Worm (Caenorhabditis elegans) whole organism, L1 larva: ENCODE measurements around the gene F12F6.7.
A peak's percentile ranks its signal among the peaks of the same experiment; 100 is the strongest.

ENCODE experiments used
- C04F5.9 ChIP-seq: sonication (generic microtip); optimal IDR thresholded peaks from 2 replicates; lab custom pipeline; 2016; ENCODE audit warnings: missing genetic modification characterization, missing compliant biosample characterization
- aha-1 ChIP-seq: fragments of 150-350 bp; optimal IDR thresholded peaks from 2 replicates; lab custom pipeline; 2014; ENCODE audit warnings: missing biosample characterization, missing genetic modification characterization
- aly-2 ChIP-seq: fragments of 150-350 bp; optimal IDR thresholded peaks from 2 replicates; lab custom pipeline; 2014; ENCODE audit warnings: missing biosample characterization, missing genetic modification characterization
- blmp-1 ChIP-seq: fragments of 150-350 bp; optimal IDR thresholded peaks from 2 replicates; lab custom pipeline; 2014; ENCODE audit warnings: missing biosample characterization, missing genetic modification characterization
- ceh-63 ChIP-seq: fragments of 200-800 bp; sonication (Bioruptor generic); optimal IDR thresholded peaks from 2 replicates; lab custom pipeline; 2018; ENCODE audit warnings: mild to moderate bottlenecking, missing genetic modification characterization, missing compliant biosample characterization
- ceh-90 ChIP-seq: sonication (generic microtip); optimal IDR thresholded peaks from 2 replicates; lab custom pipeline; 2016; ENCODE audit warnings: missing genetic modification characterization, missing compliant biosample characterization
- dpl-1 ChIP-seq, 3 experiments: fragments of 150-350 bp in 2 of 3; sonication (generic microtip) in 1 of 3; optimal IDR thresholded peaks; 2 replicates each; lab custom pipeline; 2014 to 2017; ENCODE audit warnings: missing biosample characterization in 3 of 3, missing genetic modification characterization in 3 of 3, missing genetic modification reagents in 3 of 3
- dsc-1 ChIP-seq: sonication (generic microtip); optimal IDR thresholded peaks from 2 replicates; lab custom pipeline; 2016; ENCODE audit warnings: mild to moderate bottlenecking, missing genetic modification characterization, missing compliant biosample characterization
- efl-1 ChIP-seq, 4 experiments: fragments of 150-350 bp; optimal IDR thresholded peaks in 3 of 4; peaks in 1 of 4; 1 replicate in 1 of 4; 2 replicates in 3 of 4; lab custom pipeline; 2014; ENCODE audit warnings: missing biosample characterization in 2 of 4, missing genetic modification characterization in 2 of 4, missing genetic modification reagents in 2 of 4
- efl-3 ChIP-seq: fragments of 200-800 bp; sonication (Bioruptor generic); optimal IDR thresholded peaks from 2 replicates; lab custom pipeline; 2018; ENCODE audit warnings: mild to moderate bottlenecking, missing genetic modification characterization, missing compliant biosample characterization
- egl-13 ChIP-seq: sonication (generic microtip); optimal IDR thresholded peaks from 2 replicates; lab custom pipeline; 2016; ENCODE audit warnings: missing genotype, missing genetic modification reagents, missing genetic modification characterization, missing compliant biosample characterization
- elt-2 ChIP-seq: sonication (generic microtip); optimal IDR thresholded peaks from 2 replicates; lab custom pipeline; 2016; ENCODE audit warnings: missing genetic modification characterization, mild to moderate bottlenecking, inconsistent platforms, missing compliant biosample characterization, missing genetic modification reagents
- elt-3 ChIP-seq, 6 experiments: fragments of 150-350 bp in 1 of 6; sonication (generic microtip); optimal IDR thresholded peaks; 2 replicates each; lab custom pipeline; 2017 to 2018; ENCODE audit warnings: missing biosample characterization in 6 of 6, missing genetic modification characterization in 6 of 6, inconsistent platforms in 1 of 6
- ets-5 ChIP-seq: fragments of 200-800 bp; sonication (Bioruptor generic); IDR thresholded peaks from 2 replicates; pipeline ENCODE4 v1.3.6; 2022; ENCODE audit warnings: missing genetic modification characterization, missing compliant biosample characterization
- fkh-4 ChIP-seq: sonication (generic microtip); optimal IDR thresholded peaks from 2 replicates; lab custom pipeline; 2016; ENCODE audit warnings: missing compliant biosample characterization, missing genetic modification characterization, borderline replicate concordance
- hlh-17 ChIP-seq: fragments of 200-800 bp; sonication (Bioruptor generic); optimal IDR thresholded peaks from 2 replicates; lab custom pipeline; 2018; ENCODE audit warnings: missing genetic modification characterization, mild to moderate bottlenecking, missing compliant biosample characterization, moderate library complexity, borderline replicate concordance
- hlh-4 ChIP-seq: sonication (generic microtip); optimal IDR thresholded peaks from 2 replicates; lab custom pipeline; 2016; ENCODE audit warnings: mild to moderate bottlenecking, missing genetic modification characterization, missing compliant biosample characterization
- irx-1 ChIP-seq: sonication (generic microtip); optimal IDR thresholded peaks from 2 replicates; lab custom pipeline; 2016; ENCODE audit warnings: missing genetic modification characterization, missing compliant biosample characterization
- isw-1 ChIP-seq: fragments of 200-800 bp; sonication (Bioruptor generic); IDR thresholded peaks from 2 replicates; pipeline ENCODE4 v1.3.6; 2022; ENCODE audit warnings: missing genetic modification characterization, missing compliant biosample characterization
- jun-1 ChIP-seq: fragments of 150-350 bp; optimal IDR thresholded peaks from 2 replicates; lab custom pipeline; 2014; ENCODE audit warnings: missing biosample characterization, missing genetic modification reagents, missing genetic modification characterization
- lin-14 ChIP-seq: fragments of 200-800 bp; sonication (Bioruptor generic); optimal IDR thresholded peaks from 2 replicates; lab custom pipeline; 2018; ENCODE audit warnings: mild to moderate bottlenecking, missing genetic modification characterization, moderate library complexity, missing compliant biosample characterization
- lir-3 ChIP-seq: sonication (generic microtip); optimal IDR thresholded peaks from 2 replicates; lab custom pipeline; 2016; ENCODE audit warnings: mild to moderate bottlenecking, missing genetic modification characterization, moderate library complexity, missing compliant biosample characterization; ENCODE audit not compliant: poor library complexity
- mdl-1 ChIP-seq, 2 experiments: fragments of 150-350 bp; optimal IDR thresholded peaks; 2 replicates each; lab custom pipeline; 2014 to 2017; ENCODE audit warnings: missing biosample characterization in 2 of 2, missing genetic modification characterization in 2 of 2, inconsistent platforms in 1 of 2
- nhr-11 ChIP-seq: fragments of 150-350 bp; optimal IDR thresholded peaks from 2 replicates; lab custom pipeline; 2014; ENCODE audit warnings: missing biosample characterization, missing genetic modification characterization
- nhr-12 ChIP-seq: sonication (generic microtip); optimal IDR thresholded peaks from 2 replicates; lab custom pipeline; 2017; ENCODE audit warnings: missing biosample characterization, missing genetic modification characterization
- nhr-19 ChIP-seq: fragments of 200-800 bp; sonication (Bioruptor generic); conservative IDR thresholded peaks from 2 replicates; pipeline ENCODE4 v1.3.6; 2022; ENCODE audit warnings: missing genetic modification characterization, missing compliant biosample characterization
- nhr-28 ChIP-seq: fragments of 150-350 bp; optimal IDR thresholded peaks from 2 replicates; lab custom pipeline; 2014; ENCODE audit warnings: missing biosample characterization, missing genetic modification characterization
- nhr-76 ChIP-seq: sonication (generic microtip); optimal IDR thresholded peaks from 2 replicates; lab custom pipeline; 2017; ENCODE audit warnings: missing biosample characterization, missing genetic modification characterization
- nhr-85 ChIP-seq: sonication (generic microtip); peaks from one replicate; lab custom pipeline; 2016; ENCODE audit warnings: missing genetic modification characterization, inconsistent platforms, missing compliant biosample characterization
- nhr-90 ChIP-seq: sonication (generic microtip); optimal IDR thresholded peaks from 2 replicates; lab custom pipeline; 2016; ENCODE audit warnings: mild to moderate bottlenecking, missing genetic modification characterization, missing compliant biosample characterization; ENCODE audit not compliant: poor library complexity
- pqm-1 ChIP-seq: sonication (generic microtip); optimal IDR thresholded peaks from 3 replicates; lab custom pipeline; 2017; ENCODE audit warnings: missing biosample characterization, missing genetic modification characterization
- skn-1 ChIP-seq: fragments of 150-350 bp; optimal IDR thresholded peaks from 2 replicates; lab custom pipeline; 2014; ENCODE audit warnings: missing biosample characterization, missing genetic modification characterization
- snu-23 ChIP-seq: sonication (generic microtip); optimal IDR thresholded peaks from 2 replicates; lab custom pipeline; 2016; ENCODE audit warnings: missing genetic modification characterization, missing compliant biosample characterization
- sox-4 ChIP-seq: sonication (generic microtip); optimal IDR thresholded peaks from 2 replicates; lab custom pipeline; 2016; ENCODE audit warnings: missing genetic modification characterization, missing compliant biosample characterization
- sup-37 ChIP-seq: fragments of 200-800 bp; sonication (Bioruptor generic); optimal IDR thresholded peaks from 2 replicates; lab custom pipeline; 2018; ENCODE audit warnings: mild to moderate bottlenecking, missing genetic modification characterization, missing compliant biosample characterization
- swsn-7 ChIP-seq: sonication (generic microtip); optimal IDR thresholded peaks from 2 replicates; lab custom pipeline; 2016; ENCODE audit warnings: missing genetic modification characterization, missing compliant biosample characterization
- tbx-2 ChIP-seq: sonication (generic microtip); optimal IDR thresholded peaks from 2 replicates; lab custom pipeline; 2016; ENCODE audit warnings: missing genetic modification characterization, missing compliant biosample characterization
- unc-30 ChIP-seq: sonication (generic microtip); optimal IDR thresholded peaks from 2 replicates; lab custom pipeline; 2017; ENCODE audit warnings: missing biosample characterization, missing genetic modification characterization
- unc-62 ChIP-seq: fragments of 150-350 bp; optimal IDR thresholded peaks from 2 replicates; lab custom pipeline; 2014; ENCODE audit warnings: missing biosample characterization, missing genetic modification reagents, missing genetic modification characterization
- vab-15 ChIP-seq: sonication (generic microtip); optimal IDR thresholded peaks from 2 replicates; lab custom pipeline; 2017; ENCODE audit warnings: missing genotype, mild to moderate bottlenecking, missing genetic modification characterization, missing compliant biosample characterization
- xbp-1 ChIP-seq: sonication (generic microtip); optimal IDR thresholded peaks from 2 replicates; lab custom pipeline; 2016; ENCODE audit warnings: missing genetic modification characterization, missing compliant biosample characterization

F12F6.7 gene

DNA sequence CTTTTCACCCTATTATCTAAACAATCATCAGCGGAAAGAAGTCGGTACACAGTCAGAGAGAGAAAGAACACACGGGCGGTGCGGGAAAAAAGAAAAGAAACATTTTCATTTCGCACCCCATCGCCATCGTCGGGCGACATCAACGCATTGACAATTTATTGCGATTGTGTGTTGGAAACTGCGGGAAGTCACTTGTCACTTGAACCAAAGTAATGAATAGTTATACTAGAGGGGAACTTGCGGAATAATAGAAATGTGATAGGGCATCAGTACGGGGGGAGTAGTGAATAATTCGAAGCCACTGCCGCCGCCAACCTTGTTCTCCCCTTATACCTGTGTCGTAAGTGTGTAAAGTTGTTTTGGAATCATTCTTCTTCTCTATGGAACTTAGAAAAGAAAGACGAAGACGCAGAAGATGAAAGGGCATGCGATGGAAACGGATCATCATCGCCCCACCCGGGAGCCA lies 9.8 kb upstream of the F12F6.7 start (continued):
- TF ChIP-seq unc-62 (GFP tag; lab: Kevin White, UChicago) (no peak), elt-2 (tag; lab: Kevin White, UChicago) (no peak), hlh-4 (tag; lab: Kevin White, UChicago) (no peak), dsc-1 (tag; lab: Kevin White, UChicago) (no peak)
- TF ChIP-seq, all 84 proteins: peak for 16

DNA sequence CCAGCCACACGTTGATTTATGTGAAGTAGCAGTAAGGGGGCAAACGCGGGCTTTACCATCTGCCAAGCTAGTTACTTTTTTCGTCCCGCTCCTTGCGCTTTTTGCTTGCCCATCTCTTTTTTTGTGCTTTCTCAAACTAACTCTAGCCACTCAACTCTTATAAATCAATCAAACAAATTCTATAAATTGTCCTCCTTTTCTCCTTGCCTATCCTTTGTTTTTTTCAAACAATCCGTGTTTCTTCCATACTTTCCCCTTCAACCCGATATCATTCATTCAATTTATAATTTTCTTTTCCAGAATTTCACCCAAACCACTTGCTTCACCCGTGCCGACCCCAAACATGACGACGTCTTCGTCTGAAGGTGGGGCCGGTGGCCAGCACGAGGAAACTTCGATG lies 8.6 kb upstream of the F12F6.7 start, which contains the start of gene srgp-1:
TSS of gene srgp-1 (plus strand) at position 301 of the 400 bp plus-strand sequence.
- TF ChIP-seq nhr-85 (tag; lab: Kevin White, UChicago) (peak; percentile 36), tbx-2 (no peak)

- TF ChIP-seq nhr-28 (tag; lab: Kevin White, UChicago) (no peak), dsc-1 (tag; lab: Kevin White, UChicago) (peak; percentile 92), fkh-4 (tag; lab: Kevin White, UChicago) (peak; percentile 81)
Observed at ce11 chrIV:11569795-11570194, 8.2 kb upstream of the F12F6.7 start.

ce11 chrIV:11568249-11568940 lies 6.8 kb upstream of the F12F6.7 start:
- TF ChIP-seq nhr-85 (tag; lab: Kevin White, UChicago), result peak; percentile 16
- TF ChIP-seq efl-1 (optimal IDR thresholded peaks at IDR 0.05; lab: Kevin White, UChicago), result no peak
- TF ChIP-seq efl-1 (GFP tag; optimal IDR thresholded peaks at IDR 0.05 in 1 of 2; lab: Kevin White, UChicago), result peak in 1 of 2 experiments; percentile 85
- TF ChIP-seq irx-1 (tag; lab: Kevin White, UChicago), result no peak

DNA sequence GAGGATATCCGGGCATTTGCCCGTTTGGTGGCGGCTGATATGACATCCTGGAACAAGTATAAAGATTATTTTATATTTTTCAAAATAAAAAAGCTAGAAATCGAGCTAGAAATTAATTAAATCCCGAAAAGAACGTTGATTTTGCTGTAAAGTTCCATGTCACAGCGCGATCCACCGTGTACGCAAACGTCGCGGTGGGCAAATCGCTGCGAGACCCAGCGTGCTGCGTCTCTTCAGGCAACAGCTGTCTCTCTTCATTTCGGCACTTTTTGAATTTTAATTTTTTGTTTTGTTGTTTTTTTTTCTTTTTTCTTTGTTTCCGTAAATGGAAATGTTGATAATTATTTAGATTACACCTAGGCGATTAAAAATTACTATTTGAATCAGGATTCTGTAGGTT lies 4.5 kb upstream of the F12F6.7 start, which contains the start of gene sec-24.1:
TSS of gene sec-24.1 (minus strand) at position 49 of the 400 bp plus-strand sequence.
- TF ChIP-seq unc-30 (tag; lab: Kevin White, UChicago) (no peak), snu-23 (GFP tag; lab: Kevin White, UChicago) (peak; percentile 97), ceh-90 (no peak), ceh-63 (GFP tag; lab: Kevin White, UChicago) (no peak), C04F5.9 (peak; percentile 99), lir-3 (tag; lab: Kevin White, UChicago) (peak; percentile 79), xbp-1 (tag; lab: Kevin White, UChicago) (peak; percentile 94), isw-1 (GFP tag; lab: Robert Waterston, UW) (peak; percentile 91), aha-1 (tag; lab: Kevin White, UChicago) (peak; percentile 52), fkh-4 (tag; lab: Kevin White, UChicago) (peak; percentile 55), nhr-90 (tag; lab: Kevin White, UChicago) (peak; percentile 92), skn-1 (tag; lab: Kevin White, UChicago) (peak; percentile 88), nhr-85 (tag; lab: Kevin White, UChicago) (peak; percentile 95), jun-1 (peak; percentile 85), nhr-19 (GFP tag; lab: Robert Waterston, UW) (peak; percentile 93), nhr-12 (tag; lab: Kevin White, UChicago) (no peak), egl-13 (peak; percentile 75), efl-3 (GFP tag; lab: Kevin White, UChicago) (no peak), sox-4 (peak; percentile 79), elt-3 (tag; optimal IDR thresholded peaks at IDR 0.05; lab: Kevin White, UChicago) (peak in 2 of 6 experiments; percentile 62 to 97), lin-14 (GFP tag; lab: Kevin White, UChicago) (peak; percentile 93), ets-5 (no peak), vab-15 (tag; lab: Kevin White, UChicago) (no peak), aly-2 (tag; lab: Kevin White, UChicago) (peak; percentile 73), dpl-1 (GFP tag; optimal IDR thresholded peaks at IDR 0.05; lab: Kevin White, UChicago) (peak; percentile 91 to 95 (median 92)), nhr-11 (tag; lab: Kevin White, UChicago) (peak; percentile 87), hlh-17 (GFP tag; lab: Kevin White, UChicago) (no peak), swsn-7 (tag; lab: Kevin White, UChicago) (peak; percentile 93), hlh-4 (tag; lab: Kevin White, UChicago) (no peak), blmp-1 (peak; percentile 28), pqm-1 (tag; lab: Kevin White, UChicago) (no peak), nhr-76 (tag; lab: Kevin White, UChicago) (no peak), tbx-2 (peak; percentile 93), unc-62 (GFP tag; lab: Kevin White, UChicago) (no peak), mdl-1 (tag; optimal IDR thresholded peaks at IDR 0.05; lab: Kevin White, UChicago) (peak in 1 of 2 experiments; percentile 83), sup-37 (GFP tag; lab: Kevin White, UChicago) (peak; percentile 85)
